Worm (Caenorhabditis elegans) whole organism, L2 larva: ENCODE results near the gene Y61A9LA.1.

Source experiments
- F13H6.1 ChIP-seq: sonication (generic microtip); optimal IDR thresholded peaks from 2 replicates; lab custom pipeline; 2016; ENCODE audit warnings: missing genetic modification characterization, missing compliant biosample characterization
- R02D3.7 ChIP-seq: fragments of 150-350 bp; optimal IDR thresholded peaks from 2 replicates; lab custom pipeline; 2014; ENCODE audit warnings: missing biosample characterization, missing genetic modification characterization
- elt-3 ChIP-seq: sonication (generic microtip); optimal IDR thresholded peaks from 2 replicates; lab custom pipeline; 2017; ENCODE audit warnings: missing biosample characterization, missing genetic modification characterization
- lin-13 ChIP-seq: fragments of 150-350 bp; optimal IDR thresholded peaks from 2 replicates; lab custom pipeline; 2014; ENCODE audit warnings: missing biosample characterization, missing genetic modification reagents, missing genetic modification characterization
- lin-39 ChIP-seq: fragments of 150-350 bp; optimal IDR thresholded peaks from 2 replicates; lab custom pipeline; 2014; ENCODE audit warnings: missing biosample characterization, missing genetic modification reagents, missing genetic modification characterization
- mbf-1 ChIP-seq: sonication (generic microtip); optimal IDR thresholded peaks from 2 replicates; lab custom pipeline; 2017; ENCODE audit warnings: missing biosample characterization, missing genetic modification characterization
- nhr-10 ChIP-seq: sonication (generic microtip); optimal IDR thresholded peaks from 2 replicates; lab custom pipeline; 2017; ENCODE audit warnings: missing biosample characterization, missing genetic modification characterization
- nhr-11 ChIP-seq: fragments of 150-350 bp; optimal IDR thresholded peaks from 2 replicates; lab custom pipeline; 2014; ENCODE audit warnings: missing biosample characterization, missing genetic modification characterization
- nhr-25 ChIP-seq: fragments of 150-350 bp; sonication (generic microtip); optimal IDR thresholded peaks from 3 replicates; lab custom pipeline; 2014; ENCODE audit warnings: missing biosample characterization, missing genetic modification characterization
- nhr-6 ChIP-seq: fragments of 150-350 bp; optimal IDR thresholded peaks from 2 replicates; lab custom pipeline; 2014; ENCODE audit warnings: missing biosample characterization, missing genetic modification characterization
- nhr-77 ChIP-seq: fragments of 150-350 bp; optimal IDR thresholded peaks from 2 replicates; lab custom pipeline; 2014; ENCODE audit warnings: missing biosample characterization, missing genetic modification characterization
- sem-4 ChIP-seq: fragments of 150-350 bp; optimal IDR thresholded peaks from 2 replicates; lab custom pipeline; 2014; ENCODE audit warnings: missing biosample characterization, missing genetic modification reagents, missing genetic modification characterization
- ztf-4 ChIP-seq: fragments of 150-350 bp; optimal IDR thresholded peaks from 2 replicates; lab custom pipeline; 2014; ENCODE audit warnings: missing biosample characterization, missing genetic modification characterization

DNA sequence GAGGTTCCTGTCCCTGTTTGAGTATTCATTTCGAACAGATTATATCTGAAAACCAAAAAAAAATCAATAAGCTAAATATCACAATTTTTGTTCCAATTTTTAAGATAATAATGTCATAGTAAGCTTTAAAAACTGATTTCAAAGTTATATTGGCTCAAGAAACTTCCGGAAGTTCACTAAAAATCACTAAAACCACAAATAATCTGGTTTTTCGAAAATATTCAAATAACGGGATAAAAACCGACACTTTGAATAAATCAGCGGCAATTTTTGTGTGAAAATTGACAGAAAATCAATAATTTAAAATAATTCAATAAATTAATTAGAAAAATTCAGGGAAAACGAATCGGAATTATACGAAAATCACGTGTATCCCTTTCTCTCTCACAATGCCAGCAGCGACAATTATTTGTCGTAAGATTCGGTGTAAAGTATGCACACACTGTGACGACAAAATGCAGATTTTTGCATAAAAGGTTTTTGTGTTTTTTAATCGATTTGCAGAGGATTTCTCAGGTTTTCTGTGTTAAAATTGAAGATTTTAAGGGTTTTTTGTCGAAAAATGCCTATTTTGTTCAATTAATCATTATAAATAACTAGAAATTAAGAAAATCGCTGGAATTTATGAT is 15.0 kb upstream of the Y61A9LA.1 start, which contains the start of gene sut-2:
- no peak for TF ChIP-seq lin-39 (tag; lab: Kevin White, UChicago)
- TF ChIP-seq nhr-11 (tag; lab: Kevin White, UChicago): no peak
- TF ChIP-seq nhr-10 (tag; lab: Kevin White, UChicago): no peak
- no peak for TF ChIP-seq lin-13 (GFP tag; lab: Kevin White, UChicago)
- no peak for TF ChIP-seq mbf-1
- TF ChIP-seq elt-3 (tag; lab: Kevin White, UChicago): no peak
- TF ChIP-seq F13H6.1 (tag; lab: Kevin White, UChicago): no peak
- no peak for TF ChIP-seq ztf-4
- no peak for TF ChIP-seq R02D3.7
- no peak for TF ChIP-seq nhr-6
- no peak for TF ChIP-seq nhr-77 (tag; lab: Kevin White, UChicago)
- no peak for TF ChIP-seq sem-4 (tag; lab: Kevin White, UChicago)
- no peak for TF ChIP-seq nhr-25
